Worm (Caenorhabditis elegans): Measurements from ENCODE around the gene Y69A2AR.51.

ce11 chrIV:2616853-2617252 lies 44.6 kb downstream of the Y69A2AR.51 start:
- TF ChIP-seq dpl-1 (GFP tag; optimal IDR thresholded peaks at IDR 0.05) = no peak
- no peak for TF ChIP-seq Y79H2A.3 (GFP tag; conservative IDR thresholded peaks at IDR 0.05)
- no peak for TF ChIP-seq xnd-1 (tag; optimal IDR thresholded peaks at IDR 0.05)
